Fruit fly (Drosophila melanogaster) whole organism, embryonic: ENCODE measurements around the gene fz4.
A peak's percentile ranks its signal among the peaks of the same experiment; 100 is the strongest.

ENCODE experiments used
- Adf1 ChIP-seq: fragments of 200-800 bp; sonication (Bioruptor generic); IDR thresholded peaks from 2 replicates; pipeline ENCODE4 v1.3.6; 2022; ENCODE audit warnings: missing biosample characterization, missing genetic modification characterization
- Atf6 ChIP-seq: fragments of 200-800 bp; sonication (Bioruptor generic); IDR thresholded peaks from 2 replicates; pipeline ENCODE4 v1.3.6; 2022; ENCODE audit warnings: missing biosample characterization, missing genetic modification characterization
- C15 ChIP-seq: fragments of 200-800 bp; sonication (Bioruptor generic); IDR thresholded peaks from 3 replicates; pipeline ENCODE4 v1.3.6; 2022; ENCODE audit warnings: missing biosample characterization, missing genetic modification characterization
- CG11504 ChIP-seq: fragments of 200-800 bp; sonication (Bioruptor generic); optimal IDR thresholded peaks from 3 replicates; lab custom pipeline; 2019; ENCODE audit warnings: missing biosample characterization, mild to moderate bottlenecking, missing genetic modification characterization, moderate library complexity
- CG11560 ChIP-seq: fragments of 200-800 bp; sonication (Bioruptor generic); IDR thresholded peaks from 3 replicates; pipeline ENCODE4 v1.3.6; 2022; ENCODE audit warnings: missing biosample characterization, missing genetic modification characterization
- CG12299 ChIP-seq: fragments of 200-800 bp; sonication (Bioruptor generic); optimal IDR thresholded peaks from 2 replicates; lab custom pipeline; 2018; ENCODE audit warnings: missing biosample characterization, mild to moderate bottlenecking, missing genetic modification characterization
- CG12744 ChIP-seq: fragments of 200-800 bp; sonication (Bioruptor generic); optimal IDR thresholded peaks from 2 replicates; lab custom pipeline; 2016; ENCODE audit warnings: missing biosample characterization, missing genetic modification characterization
- CG15269 ChIP-seq: fragments of 200-800 bp; sonication (Bioruptor generic); optimal IDR thresholded peaks from 2 replicates; lab custom pipeline; 2018; ENCODE audit warnings: missing biosample characterization, mild to moderate bottlenecking, missing genetic modification characterization, moderate library complexity
- CG16779 ChIP-seq: fragments of 200-800 bp; sonication (Bioruptor generic); IDR thresholded peaks from 2 replicates; pipeline ENCODE4 v1.3.6; 2022; ENCODE audit warnings: missing biosample characterization, missing genetic modification characterization
- CG18476 ChIP-seq: fragments of 200-800 bp; sonication (Bioruptor generic); optimal IDR thresholded peaks from 2 replicates; lab custom pipeline; 2016; ENCODE audit warnings: missing biosample characterization, mild to moderate bottlenecking, missing genetic modification characterization
- CG18619 ChIP-seq: fragments of 200-800 bp; sonication (Bioruptor generic); optimal IDR thresholded peaks from 3 replicates; lab custom pipeline; 2017; ENCODE audit warnings: missing biosample characterization, mild to moderate bottlenecking, missing genetic modification characterization
- CG2120 ChIP-seq: fragments of 200-800 bp; sonication (Bioruptor generic); optimal IDR thresholded peaks from 3 replicates; lab custom pipeline; 2016; ENCODE audit warnings: missing biosample characterization, missing genetic modification characterization
- CG2129 ChIP-seq: fragments of 200-800 bp; sonication (Bioruptor generic); IDR thresholded peaks from 2 replicates; pipeline ENCODE4 v1.3.6; 2022; ENCODE audit warnings: missing biosample characterization, missing genetic modification characterization; ENCODE audit not compliant: partially characterized antibody
- CG2199 ChIP-seq: fragments of 200-800 bp; sonication (Bioruptor generic); IDR thresholded peaks from 3 replicates; pipeline ENCODE4 v1.3.6; 2022; ENCODE audit warnings: missing biosample characterization, missing genetic modification characterization
- CG2875 ChIP-seq: fragments of 200-800 bp; sonication (Bioruptor generic); optimal IDR thresholded peaks from 2 replicates; lab custom pipeline; 2017; ENCODE audit warnings: missing biosample characterization, mild to moderate bottlenecking, missing genetic modification characterization, missing genetic modification reagents
- CG33557 ChIP-seq: fragments of 200-800 bp; sonication (Bioruptor generic); optimal IDR thresholded peaks from 2 replicates; lab custom pipeline; 2019; ENCODE audit warnings: missing biosample characterization, mild to moderate bottlenecking, missing genetic modification characterization, moderate library complexity
- CG34376 ChIP-seq: fragments of 200-800 bp; sonication (Bioruptor generic); optimal IDR thresholded peaks from 2 replicates; lab custom pipeline; 2018; ENCODE audit warnings: missing biosample characterization, mild to moderate bottlenecking, missing genetic modification characterization
- CG3726 ChIP-seq: fragments of 200-800 bp; sonication (Bioruptor generic); IDR thresholded peaks from 3 replicates; pipeline ENCODE4, ENCODE4 v1.3.6; 2022; ENCODE audit warnings: missing biosample characterization, missing genetic modification characterization
- CG7786 ChIP-seq: fragments of 200-800 bp; sonication (Bioruptor generic); optimal IDR thresholded peaks from 2 replicates; lab custom pipeline; 2016; ENCODE audit warnings: missing biosample characterization, missing genetic modification characterization
- CG8765 ChIP-seq: fragments of 200-800 bp; sonication (Bioruptor generic); IDR thresholded peaks from 2 replicates; pipeline ENCODE4 v1.3.6; 2022; ENCODE audit warnings: missing biosample characterization, missing genetic modification characterization
- D19A ChIP-seq: fragments of 200-800 bp; optimal IDR thresholded peaks from 3 replicates; lab custom pipeline; 2019; ENCODE audit warnings: missing biosample characterization, mild to moderate bottlenecking, missing genetic modification characterization, moderate library complexity
- Dbx ChIP-seq: fragments of 200-800 bp; sonication (Bioruptor generic); IDR thresholded peaks from 3 replicates; pipeline ENCODE4 v1.3.6; 2022; ENCODE audit warnings: missing biosample characterization, missing genetic modification characterization
- Elba2 ChIP-seq: fragments of 200-800 bp; sonication (Bioruptor generic); optimal IDR thresholded peaks from 3 replicates; lab custom pipeline; 2016; ENCODE audit warnings: missing biosample characterization, missing genetic modification characterization
- Fer1 ChIP-seq: fragments of 200-800 bp; sonication (Bioruptor generic); optimal IDR thresholded peaks from 2 replicates; lab custom pipeline; 2017; ENCODE audit warnings: missing biosample characterization, mild to moderate bottlenecking, missing genetic modification characterization
- HLH4C ChIP-seq: fragments of 200-800 bp; sonication (Bioruptor generic); IDR thresholded peaks from 3 replicates; pipeline ENCODE4 v1.3.6; 2022; ENCODE audit warnings: missing biosample characterization, missing genetic modification characterization; ENCODE audit not compliant: partially characterized antibody
- Hr39 ChIP-seq: fragments of >200 bp; optimal IDR thresholded peaks from 2 replicates; lab custom pipeline; 2017
- Max ChIP-seq: fragments of 200-800 bp; sonication (Bioruptor generic); optimal IDR thresholded peaks from 2 replicates; lab custom pipeline; 2016; ENCODE audit warnings: missing biosample characterization, mild to moderate bottlenecking, missing genetic modification characterization
- Trl ChIP-seq, 3 experiments: fragments of >200 bp in 2 of 3; fragments of 200-800 bp in 1 of 3; sonication (Bioruptor generic) in 1 of 3; optimal IDR thresholded peaks; 2 replicates in 1 of 3; 3 replicates in 2 of 3; lab custom pipeline; 2016 to 2017; ENCODE audit warnings: missing biosample characterization in 1 of 3, missing genetic modification characterization in 1 of 3
- amos ChIP-seq: fragments of 200-800 bp; sonication (Bioruptor generic); IDR thresholded peaks from 2 replicates; pipeline ENCODE4 v1.3.6; 2022; ENCODE audit warnings: missing biosample characterization, missing genetic modification characterization; ENCODE audit not compliant: partially characterized antibody
- ap ChIP-seq: fragments of 200-800 bp; sonication (Bioruptor generic); IDR thresholded peaks from 2 replicates; pipeline ENCODE4 v1.3.6; 2022; ENCODE audit warnings: missing biosample characterization, missing genetic modification characterization
- ara ChIP-seq: fragments of 200-800 bp; sonication (Bioruptor generic); IDR thresholded peaks from 2 replicates; pipeline ENCODE4 v1.3.6; 2022; ENCODE audit warnings: missing biosample characterization, missing genetic modification characterization
- ase ChIP-seq: fragments of 200-800 bp; sonication (Bioruptor generic); IDR thresholded peaks from 3 replicates; pipeline ENCODE4 v1.3.6; 2022; ENCODE audit warnings: missing biosample characterization, missing genetic modification characterization
- bab2 ChIP-seq: fragments of 200-800 bp; sonication (Bioruptor generic); optimal IDR thresholded peaks from 2 replicates; lab custom pipeline; 2016; ENCODE audit warnings: missing biosample characterization, missing genetic modification characterization
- bcd ChIP-seq: fragments of 200-800 bp; sonication (Bioruptor generic); optimal IDR thresholded peaks from 2 replicates; lab custom pipeline; 2017; ENCODE audit warnings: missing biosample characterization, mild to moderate bottlenecking, missing genetic modification characterization
- cg ChIP-seq: fragments of 200-800 bp; sonication (Bioruptor generic); optimal IDR thresholded peaks from 3 replicates; lab custom pipeline; 2019; ENCODE audit warnings: missing biosample characterization, mild to moderate bottlenecking, missing genetic modification characterization, moderate library complexity
- chm ChIP-seq: fragments of 200-800 bp; sonication (Bioruptor generic); IDR thresholded peaks from 2 replicates; pipeline ENCODE4 v1.3.6; 2022; ENCODE audit warnings: missing biosample characterization, missing genetic modification characterization
- gce ChIP-seq: fragments of 200-800 bp; sonication (Bioruptor generic); IDR thresholded peaks from 3 replicates; pipeline ENCODE4 v1.3.6; 2022; ENCODE audit warnings: missing biosample characterization, missing genetic modification characterization
- grn ChIP-seq: fragments of 200-800 bp; sonication (Bioruptor generic); optimal IDR thresholded peaks from 3 replicates; lab custom pipeline; 2017; ENCODE audit warnings: missing biosample characterization, missing genetic modification characterization
- gt ChIP-seq: fragments of 200-800 bp; sonication (Bioruptor generic); IDR thresholded peaks from 2 replicates; pipeline ENCODE4 v1.3.6; 2022; ENCODE audit warnings: missing biosample characterization, missing genetic modification characterization
- hth ChIP-seq: fragments of >200 bp; optimal IDR thresholded peaks from 2 replicates; lab custom pipeline; 2017; ENCODE audit warnings: inconsistent platforms
- ind ChIP-seq: fragments of 200-800 bp; sonication (Bioruptor generic); optimal IDR thresholded peaks from 3 replicates; lab custom pipeline; 2016; ENCODE audit warnings: missing biosample characterization, missing genetic modification characterization
- pb ChIP-seq: fragments of 200-800 bp; sonication (Bioruptor generic); optimal IDR thresholded peaks from 3 replicates; lab custom pipeline; 2016; ENCODE audit warnings: missing biosample characterization, missing genetic modification characterization
- phol ChIP-seq: fragments of 200-800 bp; sonication (Bioruptor generic); optimal IDR thresholded peaks from 3 replicates; lab custom pipeline; 2018; ENCODE audit warnings: missing biosample characterization, mild to moderate bottlenecking, missing genetic modification characterization, moderate library complexity
- pita ChIP-seq: fragments of 200-800 bp; sonication (Bioruptor generic); optimal IDR thresholded peaks from 2 replicates; lab custom pipeline; 2017; ENCODE audit warnings: missing biosample characterization, mild to moderate bottlenecking, missing genetic modification characterization
- ranshi ChIP-seq: fragments of 200-800 bp; sonication (Bioruptor generic); IDR thresholded peaks from 2 replicates; pipeline ENCODE4 v1.3.6; 2022; ENCODE audit warnings: missing biosample characterization, missing genetic modification characterization
- sd ChIP-seq: fragments of 200-800 bp; sonication (Bioruptor generic); optimal IDR thresholded peaks from 3 replicates; lab custom pipeline; 2018; ENCODE audit warnings: missing biosample characterization, mild to moderate bottlenecking, missing genetic modification characterization, moderate library complexity
- seq ChIP-seq: fragments of 200-800 bp; sonication (Bioruptor generic); IDR thresholded peaks from 2 replicates; pipeline ENCODE4 v1.3.6; 2022; ENCODE audit warnings: missing biosample characterization, missing genetic modification characterization
- sr ChIP-seq: fragments of 200-800 bp; sonication (Bioruptor generic); IDR thresholded peaks from 3 replicates; pipeline ENCODE4 v1.3.6; 2022; ENCODE audit warnings: missing biosample characterization, missing genetic modification characterization
- toy ChIP-seq: fragments of 200-800 bp; sonication (Bioruptor generic); IDR thresholded peaks from 2 replicates; pipeline ENCODE4 v1.3.6; 2022; ENCODE audit warnings: missing biosample characterization, missing genetic modification characterization
- ttk ChIP-seq: fragments of 200-800 bp; sonication (Bioruptor generic); IDR thresholded peaks from 2 replicates; pipeline ENCODE4 v2.1.2; 2022; ENCODE audit warnings: missing biosample characterization, missing genetic modification characterization
- zf30C ChIP-seq: fragments of 200-800 bp; sonication (Bioruptor generic); optimal IDR thresholded peaks from 3 replicates; lab custom pipeline; 2018; ENCODE audit warnings: missing biosample characterization, mild to moderate bottlenecking, missing genetic modification characterization

The fz4 gene

dm6 chrX:7096495-7096995 lies 13.6 kb downstream of the fz4 start (continued):
- TF ChIP-seq CG11504 (tag; lab: Kevin White, UChicago) = peak; percentile 90
- TF ChIP-seq CG7786 (GFP tag; lab: Kevin White, UChicago) = peak; percentile 79
- TF ChIP-seq C15 (GFP tag; lab: Robert Waterston, UW) = no peak
- TF ChIP-seq ara (GFP tag; lab: Robert Waterston, UW) = peak; percentile 51
- peak; percentile 76 for TF ChIP-seq Dbx (GFP tag; lab: Robert Waterston, UW)
- peak; percentile 52 for TF ChIP-seq chm (GFP tag; lab: Robert Waterston, UW)
- TF ChIP-seq HLH4C (GFP tag; lab: Robert Waterston, UW) = no peak
- 0 out of 2 replicates have a peak, but pooled peaks have one; percentile 47 for TF ChIP-seq CG16779 (GFP tag; lab: Robert Waterston, UW)
- TF ChIP-seq gce (GFP tag; lab: Robert Waterston, UW) = 0 out of 3 replicates have a peak, but pooled peaks have one; percentile 27
- TF ChIP-seq CG11560 (tag; lab: Robert Waterston, UW) = 0 out of 3 replicates have a peak, but pooled peaks have one; percentile 51
- peak; percentile 81 for TF ChIP-seq D19A
- peak; percentile 62 for TF ChIP-seq ranshi (GFP tag; lab: Robert Waterston, UW)
- peak; percentile 12 for TF ChIP-seq grn (GFP tag; lab: Kevin White, UChicago)
- peak; percentile 24; the same call in 1 of the 3 replicates for TF ChIP-seq sr (GFP tag; lab: Robert Waterston, UW)
- peak; percentile 89 for TF ChIP-seq seq (GFP tag; lab: Robert Waterston, UW)
- TF ChIP-seq ind (GFP tag; lab: Kevin White, UChicago) = peak; percentile 70
- peak; percentile 59 for TF ChIP-seq sd (tag; lab: Kevin White, UChicago)
- TF ChIP-seq pb (GFP tag; lab: Kevin White, UChicago) = peak; percentile 58
- TF ChIP-seq hth = no peak
- TF ChIP-seq Atf6 = peak; percentile 86
- TF ChIP-seq ttk = peak; percentile 61
- peak; percentile 53 for TF ChIP-seq Adf1
- peak; percentile 79 for TF ChIP-seq bcd
- no peak for TF ChIP-seq Trl (optimal IDR thresholded peaks at IDR 0.05; lab: Kevin White, UChicago)
- peak; percentile 47 for TF ChIP-seq Trl (GFP tag; optimal IDR thresholded peaks at IDR 0.05; lab: Kevin White, UChicago)
- no peak for TF ChIP-seq cg
- TF ChIP-seq CG12744 (GFP tag; lab: Kevin White, UChicago) = peak; percentile 47
- peak; percentile 54; the same call in 1 of the 3 replicates for TF ChIP-seq ase (GFP tag; lab: Robert Waterston, UW)
- no peak for TF ChIP-seq Hr39 (lab: Kevin White, UChicago)
- peak; percentile 84 for TF ChIP-seq CG33557 (GFP tag; lab: Kevin White, UChicago)
- TF ChIP-seq CG18619 (GFP tag; lab: Kevin White, UChicago) = peak; percentile 82
- peak; percentile 57; the same call in 1 of the 3 replicates for TF ChIP-seq CG2199 (GFP tag; lab: Robert Waterston, UW)
- no peak for TF ChIP-seq amos (GFP tag; lab: Robert Waterston, UW)
- peak; percentile 59 for TF ChIP-seq CG2875
- TF ChIP-seq pita = no peak
- no peak for TF ChIP-seq Elba2 (GFP tag; lab: Kevin White, UChicago)
- peak; percentile 88 for TF ChIP-seq CG34376 (GFP tag; lab: Kevin White, UChicago)
- peak; percentile 57 for TF ChIP-seq Max (GFP tag; lab: Kevin White, UChicago)
- TF ChIP-seq CG12299 = peak; percentile 75
- TF ChIP-seq CG15269 (tag; lab: Kevin White, UChicago) = peak; percentile 92
- TF ChIP-seq bab2 (GFP tag; lab: Kevin White, UChicago) = peak; percentile 67
- TF ChIP-seq CG18476 (GFP tag; lab: Kevin White, UChicago) = peak; percentile 36
- peak; percentile 83 for TF ChIP-seq phol (tag; lab: Kevin White, UChicago)
- no peak for TF ChIP-seq CG2129 (GFP tag; lab: Robert Waterston, UW)
- no peak for TF ChIP-seq gt
- peak; percentile 59 for TF ChIP-seq toy (GFP tag; lab: Robert Waterston, UW)
- TF ChIP-seq CG3726 (GFP tag; lab: Robert Waterston, UW) = no peak; the same call in 2 of the 3 replicates
- TF ChIP-seq zf30C (GFP tag; lab: Kevin White, UChicago) = no peak
- TF ChIP-seq Fer1 (GFP tag; lab: Kevin White, UChicago) = peak; percentile 92
- TF ChIP-seq CG2120 (GFP tag; lab: Kevin White, UChicago) = peak; percentile 90
- 0 out of 2 replicates have a peak, but pooled peaks have one; percentile 29 for TF ChIP-seq ap
- TF ChIP-seq CG8765 = peak; percentile 72
